Worm (Caenorhabditis elegans): Measurements from ENCODE around the gene cdh-8.
"Not testable (repeated sequence)": the region's sequence is repeated elsewhere in the genome, so short reads cannot be mapped to it uniquely, and the experiment has no call there.

cdh-8 gene

DNA sequence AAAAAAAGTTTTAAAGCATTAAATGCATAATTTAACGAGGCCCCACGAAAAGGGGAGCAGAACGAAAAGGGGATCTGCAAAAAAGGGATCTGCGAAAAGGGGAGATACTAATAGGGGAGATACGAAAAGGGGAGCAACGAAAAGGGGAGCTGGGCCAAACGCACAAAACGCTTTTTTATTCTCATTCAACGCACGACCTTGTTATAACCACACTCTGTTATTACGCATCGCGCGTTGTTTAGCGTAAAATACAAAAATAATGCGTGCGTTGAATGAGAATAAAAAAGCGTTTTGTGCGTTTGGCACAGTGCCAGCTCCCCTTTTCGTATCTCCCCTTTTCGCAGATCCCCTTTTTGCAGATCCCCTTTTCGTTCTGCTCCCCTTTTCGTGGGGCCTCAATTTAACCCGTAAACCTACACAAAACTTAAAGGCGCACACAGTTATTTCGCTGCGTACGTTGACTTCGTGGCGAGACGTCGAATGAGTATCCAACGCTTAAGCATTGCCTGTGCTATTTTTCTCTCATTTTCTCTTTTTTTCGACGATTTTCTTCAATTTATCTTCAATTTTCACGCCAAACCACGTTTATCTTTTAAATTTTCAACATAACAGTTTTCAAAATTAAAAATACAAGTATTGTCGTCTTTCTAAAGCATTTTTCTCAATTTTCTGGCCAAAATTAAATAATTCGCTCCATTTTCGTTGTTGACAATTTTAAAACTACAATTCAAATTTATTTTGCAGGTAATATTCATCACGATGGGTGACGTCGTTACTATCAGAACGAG, 45.7 kb downstream of the cdh-8 start, which contains the start of gene rps-24 (continued):
- peak in 1 of 2 experiments; percentile 38 for TF ChIP-seq let-607 (tag; optimal IDR thresholded peaks at IDR 0.05)
- TF ChIP-seq sea-2 (GFP tag; IDR thresholded peaks at IDR 0.05) = peak; percentile 78; the same call in 1 of the 2 replicates
- TF ChIP-seq rcor-1 (GFP tag; IDR thresholded peaks at IDR 0.05) = peak; percentile 97
- TF ChIP-seq attf-5 (GFP tag; optimal IDR thresholded peaks at IDR 0.05) = peak; percentile 96
- peak; percentile 83 for TF ChIP-seq nhr-80 (tag; optimal IDR thresholded peaks at IDR 0.05)
- TF ChIP-seq madf-6 (GFP tag; IDR thresholded peaks at IDR 0.05) = peak; percentile 87
- TF ChIP-seq lin-26 (GFP tag; IDR thresholded peaks at IDR 0.05) = peak; percentile 96
- TF ChIP-seq snpc-4 (GFP tag; optimal IDR thresholded peaks at IDR 0.05) = not testable (repeated sequence)
- TF ChIP-seq snpc-4 (tag; optimal IDR thresholded peaks at IDR 0.05) = peak; percentile 55 to 83 (median 78)
- TF ChIP-seq snpc-3.4 (tag; optimal IDR thresholded peaks at IDR 0.05) = peak; percentile 49
- peak; percentile 92; the same call in 1 of the 2 replicates for TF ChIP-seq C17E4.6 (GFP tag; IDR thresholded peaks at IDR 0.05)
- TF ChIP-seq atf-7 (tag; optimal IDR thresholded peaks at IDR 0.05) = peak; percentile 27
- peak; percentile 42 for TF ChIP-seq hrde-1 (tag; optimal IDR thresholded peaks at IDR 0.05; ENCODE audit: borderline replicate concordance)
- peak; percentile 97 for TF ChIP-seq bed-2 (GFP tag; IDR thresholded peaks at IDR 0.05)
- TF ChIP-seq lir-1 (GFP tag; conservative IDR thresholded peaks at IDR 0.05) = peak; percentile 95
- 0 out of 2 replicates have a peak, but pooled peaks have one; percentile 37 for TF ChIP-seq egl-18 (GFP tag; IDR thresholded peaks at IDR 0.05)
- TF ChIP-seq Y67H2A.10 (GFP tag; conservative IDR thresholded peaks at IDR 0.05) = peak; percentile 96
- TF ChIP-seq ztf-26 (tag; optimal IDR thresholded peaks at IDR 0.05) = peak; percentile 90
- peak; percentile 82 for TF ChIP-seq hsf-1 (GFP tag; IDR thresholded peaks at IDR 0.05)
- peak; percentile 78 for TF ChIP-seq lsl-1 (GFP tag; optimal IDR thresholded peaks at IDR 0.05)
- peak; percentile 95 for TF ChIP-seq madf-3 (GFP tag; IDR thresholded peaks at IDR 0.05)
- TF ChIP-seq bed-1 (GFP tag; IDR thresholded peaks at IDR 0.05) = peak; percentile 89; the same call in 1 of the 2 replicates
- TF ChIP-seq Y53F4B.3 (GFP tag; IDR thresholded peaks at IDR 0.05) = peak; percentile 92
- TF ChIP-seq B0019.2 (GFP tag; conservative IDR thresholded peaks at IDR 0.05) = peak; percentile 99
- TF ChIP-seq ceh-27 (GFP tag; optimal IDR thresholded peaks at IDR 0.05) = peak; percentile 92
- peak; percentile 26 for TF ChIP-seq snpc-1.3 (tag; optimal IDR thresholded peaks at IDR 0.05; ENCODE audit: insufficient read depth)
- peak; percentile 97 for TF ChIP-seq pbrm-1 (GFP tag; IDR thresholded peaks at IDR 0.05)
- peak in 1 of 3 experiments; percentile 82 for TF ChIP-seq lin-35 (GFP tag; optimal IDR thresholded peaks at IDR 0.05)
- peak; percentile 34 for TF ChIP-seq somi-1 (GFP tag; optimal IDR thresholded peaks at IDR 0.05)
- TF ChIP-seq egl-44 (GFP tag; IDR thresholded peaks at IDR 0.05) = peak; percentile 91
- TF ChIP-seq B0336.3 (GFP tag; IDR thresholded peaks at IDR 0.05) = peak; percentile 85
- peak; percentile 96 for TF ChIP-seq K11D2.4 (GFP tag; IDR thresholded peaks at IDR 0.05)
- peak; percentile 47 for TF ChIP-seq F22D6.2 (tag; optimal IDR thresholded peaks at IDR 0.05)
- TF ChIP-seq madf-10 (tag; optimal IDR thresholded peaks at IDR 0.05) = peak; percentile 91
- TF ChIP-seq nhr-90 (tag; optimal IDR thresholded peaks at IDR 0.05) = peak; percentile 54
- TF ChIP-seq aptf-2 (GFP tag; conservative IDR thresholded peaks at IDR 0.05) = peak; percentile 95
- TF ChIP-seq F37B4.10 (GFP tag; IDR thresholded peaks at IDR 0.05) = peak; percentile 93; the same call in 1 of the 2 replicates
- TF ChIP-seq xnd-1 (tag; optimal IDR thresholded peaks at IDR 0.05) = peak; percentile 6
- peak; percentile 82 for TF ChIP-seq ZK185.1 (tag; optimal IDR thresholded peaks at IDR 0.05; ENCODE audit: poor library complexity, severe bottlenecking)
- TF ChIP-seq B0035.1 (tag; optimal IDR thresholded peaks at IDR 0.05) = peak; percentile 41
- TF ChIP-seq akir-1 (GFP tag; optimal IDR thresholded peaks at IDR 0.05) = peak; percentile 40
- peak; percentile 88 for TF ChIP-seq unc-130 (GFP tag; optimal IDR thresholded peaks at IDR 0.05)
- peak; percentile 6 for TF ChIP-seq F52B5.7 (tag; optimal IDR thresholded peaks at IDR 0.05)
- peak; percentile 97 for TF ChIP-seq ceh-91 (GFP tag; IDR thresholded peaks at IDR 0.05)
- TF ChIP-seq dox-1 (GFP tag; IDR thresholded peaks at IDR 0.05) = peak; percentile 99
- TF ChIP-seq dpl-1 (GFP tag; optimal IDR thresholded peaks at IDR 0.05) = peak; percentile 15

Measured in whole organism, young adult.